Fruit fly (Drosophila melanogaster): ENCODE measurements around the gene Bdbt.

- TF ChIP-seq Myc (optimal IDR thresholded peaks at IDR 0.05) (no peak), ttk (optimal IDR thresholded peaks at IDR 0.05) (no peak)
Measured at dm6 chr3R:21138220-21138754, 19.6 kb upstream of the Bdbt start, which contains the start of gene meigo.

Data from Kc167 (cell line).